Worm (Caenorhabditis elegans) whole organism, L4 larva: ENCODE results near the gene deg-3.

Experiments
- F26F4.8 ChIP-seq: fragments of 200-800 bp; sonication (Bioruptor generic); conservative IDR thresholded peaks from 2 replicates; pipeline ENCODE4 v1.3.6; 2022; ENCODE audit warnings: missing genetic modification characterization, missing compliant biosample characterization
- F37D6.2 ChIP-seq: sonication (generic microtip); optimal IDR thresholded peaks from 2 replicates; lab custom pipeline; 2016; ENCODE audit warnings: mild to moderate bottlenecking, missing genetic modification characterization, missing compliant biosample characterization
- F44E2.7 ChIP-seq: fragments of 200-800 bp; sonication (Bioruptor generic); IDR thresholded peaks from 2 replicates; pipeline ENCODE4 v2.1.2; 2022; ENCODE audit warnings: missing genetic modification characterization, missing compliant biosample characterization
- R02D3.7 ChIP-seq: fragments of 150-350 bp; sonication (generic microtip); optimal IDR thresholded peaks from 3 replicates; lab custom pipeline; 2014; ENCODE audit warnings: missing biosample characterization, missing genetic modification characterization
- T26A8.4 ChIP-seq: fragments of 200-800 bp; sonication (Bioruptor generic); IDR thresholded peaks from 2 replicates; pipeline ENCODE4 v1.3.6; 2022; ENCODE audit warnings: missing genetic modification characterization, missing compliant biosample characterization
- ZK337.2 ChIP-seq: fragments of 200-800 bp; sonication (Bioruptor generic); IDR thresholded peaks from 2 replicates; pipeline ENCODE4 v1.3.6; 2022; ENCODE audit warnings: missing genetic modification reagents, missing genetic modification characterization, missing compliant biosample characterization
- aha-1 ChIP-seq: fragments of 150-350 bp; peaks from one replicate; lab custom pipeline; 2014; ENCODE audit warnings: missing biosample characterization, missing genetic modification characterization
- ama-1 ChIP-seq: fragments of 150-350 bp; optimal IDR thresholded peaks from 2 replicates; lab custom pipeline; 2014; ENCODE audit warnings: inconsistent platforms, mixed read lengths
- ceh-28 ChIP-seq: fragments of 150-350 bp; optimal IDR thresholded peaks from 2 replicates; lab custom pipeline; 2014; ENCODE audit warnings: missing biosample characterization, missing genetic modification reagents, missing genetic modification characterization
- ceh-32 ChIP-seq: sonication (generic microtip); optimal IDR thresholded peaks from 2 replicates; lab custom pipeline; 2016; ENCODE audit warnings: mild to moderate bottlenecking, missing genetic modification characterization, missing compliant biosample characterization; ENCODE audit not compliant: poor library complexity
- ces-1 ChIP-seq: fragments of 150-350 bp; sonication (generic microtip); optimal IDR thresholded peaks from 4 replicates; lab custom pipeline; 2014; ENCODE audit warnings: missing biosample characterization, missing genetic modification reagents, missing genetic modification characterization
- cey-2 ChIP-seq: sonication (generic microtip); optimal IDR thresholded peaks from 3 replicates; lab custom pipeline; 2017; ENCODE audit warnings: missing genetic modification characterization, mild to moderate bottlenecking, missing compliant biosample characterization, antibody characterized with exemption, borderline replicate concordance; ENCODE audit not compliant: insufficient read depth
- daf-12 ChIP-seq: fragments of 150-350 bp; optimal IDR thresholded peaks from 2 replicates; lab custom pipeline; 2014; ENCODE audit warnings: missing biosample characterization, missing genetic modification reagents, missing genetic modification characterization
- daf-8 ChIP-seq: fragments of 200-800 bp; sonication (Bioruptor generic); IDR thresholded peaks from 2 replicates; pipeline ENCODE4 v1.3.6; 2022; ENCODE audit warnings: missing genetic modification characterization, missing compliant biosample characterization
- dmd-9 ChIP-seq: fragments of 200-800 bp; sonication (Bioruptor generic); IDR thresholded peaks from 2 replicates; pipeline ENCODE4 v1.3.6; 2022; ENCODE audit warnings: missing genetic modification reagents, missing genetic modification characterization, missing compliant biosample characterization
- duxl-1 ChIP-seq: sonication (generic microtip); optimal IDR thresholded peaks from 2 replicates; lab custom pipeline; 2016; ENCODE audit warnings: mild to moderate bottlenecking, missing genetic modification characterization, moderate library complexity, missing compliant biosample characterization; ENCODE audit not compliant: poor library complexity
- egl-43 ChIP-seq: fragments of 200-800 bp; sonication (Bioruptor generic); IDR thresholded peaks from 2 replicates; pipeline ENCODE4 v1.3.6; 2022; ENCODE audit warnings: missing genetic modification reagents, missing genetic modification characterization, missing compliant biosample characterization
- fkh-10 ChIP-seq: fragments of 150-350 bp; optimal IDR thresholded peaks from 2 replicates; lab custom pipeline; 2014; ENCODE audit warnings: missing biosample characterization, missing genetic modification reagents, missing genetic modification characterization
- gei-8 ChIP-seq: fragments of 200-800 bp; sonication (Bioruptor generic); optimal IDR thresholded peaks from 2 replicates; lab custom pipeline; 2018; ENCODE audit warnings: mild to moderate bottlenecking, missing genetic modification characterization, missing compliant biosample characterization
- hif-1 ChIP-seq, 2 experiments: sonication (generic microtip); optimal IDR thresholded peaks; 2 replicates each; lab custom pipeline; 2016 to 2017; ENCODE audit warnings: missing compliant biosample characterization in 2 of 2, missing genetic modification characterization in 2 of 2, missing genetic modification reagents in 2 of 2, missing genotype in 2 of 2, mild to moderate bottlenecking in 1 of 2
- hlh-11 ChIP-seq: fragments of 200-800 bp; sonication (Bioruptor generic); optimal IDR thresholded peaks from 2 replicates; lab custom pipeline; 2018; ENCODE audit warnings: mild to moderate bottlenecking, missing genetic modification characterization, missing compliant biosample characterization
- hlh-30 ChIP-seq: sonication (generic microtip); optimal IDR thresholded peaks from 2 replicates; lab custom pipeline; 2017; ENCODE audit warnings: antibody characterized with exemption, mild to moderate bottlenecking, missing genetic modification characterization, missing compliant biosample characterization; ENCODE audit not compliant: insufficient read depth
- hmg-1.1 ChIP-seq: fragments of 200-800 bp; sonication (Bioruptor generic); IDR thresholded peaks from 2 replicates; pipeline ENCODE4 v1.3.6; 2022; ENCODE audit warnings: missing genetic modification reagents, missing genetic modification characterization, missing compliant biosample characterization
- lsy-2 ChIP-seq, 2 experiments: fragments of 150-350 bp in 1 of 2; sonication (generic microtip) in 1 of 2; optimal IDR thresholded peaks; 2 replicates each; lab custom pipeline; 2014 to 2017; ENCODE audit warnings: missing biosample characterization in 2 of 2, missing genetic modification characterization in 2 of 2
- madf-5 ChIP-seq, 2 experiments: fragments of 200-800 bp; sonication (Bioruptor generic); IDR thresholded peaks; 2 replicates each; pipeline ENCODE4 v1.3.6; 2022; ENCODE audit warnings: missing compliant biosample characterization in 2 of 2, missing genetic modification characterization in 2 of 2
- mdl-1 ChIP-seq, 2 experiments: fragments of 150-350 bp in 1 of 2; sonication (generic microtip) in 1 of 2; optimal IDR thresholded peaks; 2 replicates each; lab custom pipeline; 2014 to 2017; ENCODE audit warnings: missing biosample characterization in 2 of 2, missing genetic modification characterization in 2 of 2
- nhr-11 ChIP-seq: fragments of 150-350 bp; optimal IDR thresholded peaks from 2 replicates; lab custom pipeline; 2014; ENCODE audit warnings: missing biosample characterization, missing genetic modification characterization
- nhr-41 ChIP-seq: fragments of 200-800 bp; sonication (Bioruptor generic); IDR thresholded peaks from 2 replicates; pipeline ENCODE4 v1.3.6; 2022; ENCODE audit warnings: missing genetic modification reagents, missing genetic modification characterization, missing compliant biosample characterization
- rbr-2 ChIP-seq: sonication (generic microtip); optimal IDR thresholded peaks from 2 replicates; lab custom pipeline; 2016; ENCODE audit warnings: missing genotype, missing genetic modification characterization, missing compliant biosample characterization
- set-16 ChIP-seq: fragments of 200-800 bp; sonication (Bioruptor generic); IDR thresholded peaks from 2 replicates; pipeline ENCODE4 v1.3.6; 2022; ENCODE audit warnings: missing genetic modification reagents, missing genetic modification characterization, missing compliant biosample characterization
- snpc-4 ChIP-seq: fragments of 150-350 bp; optimal IDR thresholded peaks from 2 replicates; lab custom pipeline; 2014; ENCODE audit warnings: missing biosample characterization, missing genetic modification characterization
- zfp-2 ChIP-seq: sonication (generic microtip); optimal IDR thresholded peaks from 2 replicates; lab custom pipeline; 2016; ENCODE audit warnings: mild to moderate bottlenecking, missing genetic modification characterization, missing compliant biosample characterization
- zfp-3 ChIP-seq: fragments of 200-800 bp; sonication (Bioruptor generic); conservative IDR thresholded peaks from 2 replicates; pipeline ENCODE4 v1.3.6; 2022; ENCODE audit warnings: missing genetic modification reagents, missing genetic modification characterization, missing compliant biosample characterization
- zip-2 ChIP-seq: fragments of 150-350 bp; optimal IDR thresholded peaks from 2 replicates; lab custom pipeline; 2014; ENCODE audit warnings: missing biosample characterization, missing genetic modification characterization

Gene deg-3

DNA sequence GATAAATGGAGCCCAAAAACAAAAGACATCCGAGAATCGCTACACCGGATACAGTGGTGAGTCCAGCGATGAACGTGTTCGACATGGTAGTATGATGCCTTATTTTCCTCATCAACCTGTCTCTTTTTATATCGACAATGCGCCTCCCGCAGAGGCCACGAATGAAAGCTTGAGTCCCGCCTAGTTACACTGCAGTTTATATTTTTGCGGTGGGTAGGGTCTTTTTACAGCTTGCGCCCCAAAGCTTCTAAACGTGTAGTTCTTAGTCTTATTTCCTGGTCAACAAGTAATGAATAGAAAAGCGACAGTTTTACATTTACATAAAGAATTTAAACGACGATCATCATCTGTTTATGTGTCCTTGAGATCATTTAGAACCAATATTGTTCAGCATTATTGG, 35.3 kb upstream of the deg-3 start, which contains the start of gene col-156:
Gene col-156 (minus strand): TSS at position 101 of the 400 bp plus-strand sequence.
- TF ChIP-seq R02D3.7 (tag; lab: Kevin White, UChicago) (no peak), aha-1 (tag; lab: Kevin White, UChicago) (peak; percentile 12)
- TF ChIP-seq, all 104 proteins: peak for 1

DNA sequence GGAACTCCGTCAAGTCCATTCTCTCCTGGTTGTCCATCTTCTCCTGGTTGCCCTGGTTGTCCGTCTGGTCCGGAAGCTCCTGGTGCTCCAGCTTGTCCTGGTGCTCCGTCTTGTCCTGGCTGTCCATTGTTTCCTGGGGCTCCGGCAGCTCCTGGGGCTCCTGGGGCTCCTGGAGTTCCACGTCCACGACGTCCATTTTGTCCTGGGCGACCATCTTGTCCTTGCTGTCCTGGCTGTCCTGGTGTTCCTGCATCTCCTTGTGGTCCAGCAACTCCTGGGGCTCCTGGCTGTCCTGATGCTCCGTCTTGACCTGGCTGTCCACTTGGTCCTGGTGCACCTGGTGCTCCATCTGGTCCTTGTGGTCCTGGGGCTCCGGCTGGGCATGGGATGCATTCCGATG, 34.4 kb upstream of the deg-3 start:
- TF ChIP-seq zip-2 (tag; lab: Kevin White, UChicago), result no peak
- 0 out of 2 replicates have a peak, but pooled peaks have one; percentile 18 for TF ChIP-seq F44E2.7 (GFP tag; lab: Robert Waterston, UW)
- TF ChIP-seq R02D3.7 (tag; lab: Kevin White, UChicago), result no peak
- TF ChIP-seq hif-1 (tag; optimal IDR thresholded peaks at IDR 0.05; lab: Kevin White, UChicago), result no peak
- TF ChIP-seq nhr-11 (tag; lab: Kevin White, UChicago), result no peak
- no peak for TF ChIP-seq dmd-9
- no peak for TF ChIP-seq zfp-2 (tag; lab: Kevin White, UChicago)
- no peak for TF ChIP-seq madf-5 (GFP tag; IDR thresholded peaks at IDR 0.05; lab: Robert Waterston, UW)
- TF ChIP-seq zfp-3 (GFP tag; lab: Robert Waterston, UW), result no peak
- TF ChIP-seq set-16 (GFP tag; lab: Robert Waterston, UW), result peak; percentile 93

- no peak for TF ChIP-seq F26F4.8
- TF ChIP-seq F37D6.2, result no peak
- TF ChIP-seq daf-8, result no peak
Measured at ce11 chrV:11446297-11446696, 31.3 kb upstream of the deg-3 start, which contains the start of gene mig-17. mig-17 (plus strand) TSS chrV:11446685.

DNA sequence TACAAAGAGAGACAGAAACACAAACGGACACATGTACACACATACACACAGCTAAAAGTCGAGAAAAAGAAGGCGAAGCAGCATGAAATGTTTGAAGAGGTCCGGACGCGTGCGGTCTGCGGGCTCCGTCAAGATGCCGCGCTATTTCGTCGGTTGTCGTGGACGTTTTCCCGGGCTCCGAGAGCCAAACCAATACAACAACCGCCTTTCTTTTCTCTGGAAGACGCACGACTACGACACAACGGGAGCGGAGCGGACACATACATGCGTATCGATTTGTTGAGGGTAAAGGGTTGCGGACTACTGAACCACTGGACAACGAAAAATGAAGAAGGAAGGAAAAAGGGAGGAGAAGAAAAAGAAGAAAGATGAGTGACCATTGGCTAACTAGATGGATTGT, 30.4 kb upstream of the deg-3 start:
- TF ChIP-seq daf-12 (tag; lab: Kevin White, UChicago) (no peak), cey-2 (tag; lab: Kevin White, UChicago) (no peak), egl-43 (0 out of 2 replicates have a peak, but pooled peaks have one; percentile 55), hif-1 (tag; optimal IDR thresholded peaks at IDR 0.05; lab: Kevin White, UChicago) (peak in 1 of 2 experiments; percentile 18), hmg-1.1 (peak; percentile 63), aha-1 (tag; lab: Kevin White, UChicago) (peak; percentile 96), hlh-30 (tag; lab: Kevin White, UChicago) (peak; percentile 7), fkh-10 (GFP tag; lab: Kevin White, UChicago) (peak; percentile 72), mdl-1 (tag; optimal IDR thresholded peaks at IDR 0.05; lab: Kevin White, UChicago) (peak in 1 of 2 experiments; percentile 56), nhr-41 (GFP tag; lab: Robert Waterston, UW) (no peak), ceh-28 (tag; lab: Kevin White, UChicago) (peak; percentile 56), rbr-2 (peak; percentile 44), ZK337.2 (GFP tag; lab: Robert Waterston, UW) (no peak), ceh-32 (no peak), set-16 (GFP tag; lab: Robert Waterston, UW) (peak; percentile 60; the same call in 1 of the 2 replicates), snpc-4 (tag; lab: Kevin White, UChicago) (no peak), T26A8.4 (GFP tag; lab: Robert Waterston, UW) (no peak), gei-8 (no peak), duxl-1 (tag; lab: Kevin White, UChicago) (no peak), hlh-11 (tag; lab: Kevin White, UChicago) (peak; percentile 5)

- TF ChIP-seq ama-1 (no peak), ces-1 (GFP tag; lab: Kevin White, UChicago) (no peak), lsy-2 (tag; optimal IDR thresholded peaks at IDR 0.05; lab: Kevin White, UChicago) (peak in 1 of 2 experiments; percentile 20)
Measured at ce11 chrV:11443503-11443902, 28.5 kb upstream of the deg-3 start, which contains the start of gene F57B7.2. F57B7.2 (minus strand) TSS chrV:11443603.
